Fruit fly (Drosophila melanogaster) whole organism, embryonic: Measurements from ENCODE around the gene Spn28B.
A peak's percentile ranks its signal among the peaks of the same experiment; 100 is the strongest.

Experiments used
- Adf1 ChIP-seq: fragments of 200-800 bp; sonication (Bioruptor generic); IDR thresholded peaks from 2 replicates; pipeline ENCODE4 v1.3.6; 2022; ENCODE audit warnings: missing biosample characterization, missing genetic modification characterization
- CG10979 ChIP-seq: fragments of 200-800 bp; sonication (Bioruptor generic); optimal IDR thresholded peaks from 2 replicates; lab custom pipeline; 2018; ENCODE audit warnings: missing biosample characterization, mild to moderate bottlenecking, missing genetic modification characterization, moderate library complexity
- CG11504 ChIP-seq: fragments of 200-800 bp; sonication (Bioruptor generic); optimal IDR thresholded peaks from 3 replicates; lab custom pipeline; 2019; ENCODE audit warnings: missing biosample characterization, mild to moderate bottlenecking, missing genetic modification characterization, moderate library complexity
- CG12391 ChIP-seq: fragments of 200-800 bp; sonication (Bioruptor generic); optimal IDR thresholded peaks from 3 replicates; lab custom pipeline; 2018; ENCODE audit warnings: missing biosample characterization, mild to moderate bottlenecking, missing genetic modification characterization, moderate library complexity
- CG13424 ChIP-seq: fragments of 200-800 bp; sonication (Bioruptor generic); optimal IDR thresholded peaks from 2 replicates; lab custom pipeline; 2019; ENCODE audit warnings: missing biosample characterization, mild to moderate bottlenecking, missing genetic modification characterization, moderate library complexity
- CG13624 ChIP-seq: fragments of 200-800 bp; sonication (Bioruptor generic); optimal IDR thresholded peaks from 2 replicates; lab custom pipeline; 2016; ENCODE audit warnings: missing biosample characterization, missing genetic modification characterization
- CG13775 ChIP-seq: fragments of 200-800 bp; sonication (Bioruptor generic); optimal IDR thresholded peaks from 3 replicates; lab custom pipeline; 2017; ENCODE audit warnings: missing biosample characterization, mild to moderate bottlenecking, missing genetic modification characterization
- CG14710 ChIP-seq: fragments of 200-800 bp; sonication (Bioruptor generic); optimal IDR thresholded peaks from 3 replicates; lab custom pipeline; 2019; ENCODE audit warnings: missing biosample characterization, mild to moderate bottlenecking, missing genetic modification characterization, moderate library complexity
- CG14860 ChIP-seq: fragments of 200-800 bp; sonication (Bioruptor generic); IDR thresholded peaks from 3 replicates; pipeline ENCODE4 v1.3.6; 2022; ENCODE audit warnings: missing biosample characterization, missing genetic modification characterization; ENCODE audit not compliant: partially characterized antibody
- CG15696 ChIP-seq: fragments of 200-800 bp; sonication (Bioruptor generic); optimal IDR thresholded peaks from 2 replicates; lab custom pipeline; 2019; ENCODE audit warnings: missing biosample characterization, mild to moderate bottlenecking, missing genetic modification characterization, moderate library complexity
- CG16813 ChIP-seq: fragments of 200-800 bp; sonication (Bioruptor generic); IDR thresholded peaks from 3 replicates; pipeline ENCODE4 v1.3.6; 2022; ENCODE audit warnings: missing biosample characterization, missing genetic modification characterization; ENCODE audit not compliant: partially characterized antibody
- CG17359 ChIP-seq: fragments of 200-800 bp; sonication (Bioruptor generic); optimal IDR thresholded peaks from 3 replicates; lab custom pipeline; 2018; ENCODE audit warnings: missing biosample characterization, mild to moderate bottlenecking, missing genetic modification characterization, moderate library complexity
- CG17361 ChIP-seq: fragments of 200-800 bp; sonication (Bioruptor generic); IDR thresholded peaks from 3 replicates; pipeline ENCODE4 v1.3.6; 2022; ENCODE audit warnings: missing biosample characterization, missing genetic modification characterization
- CG17829 ChIP-seq: fragments of 200-800 bp; optimal IDR thresholded peaks from 2 replicates; lab custom pipeline; 2019; ENCODE audit warnings: missing biosample characterization, mild to moderate bottlenecking, missing genetic modification characterization, moderate library complexity
- CG2712 ChIP-seq: fragments of 200-800 bp; optimal IDR thresholded peaks from 3 replicates; lab custom pipeline; 2019; ENCODE audit warnings: missing biosample characterization, mild to moderate bottlenecking, missing genetic modification characterization, moderate library complexity
- CG31441 ChIP-seq: fragments of 200-800 bp; sonication (Bioruptor generic); IDR thresholded peaks from 2 replicates; pipeline ENCODE4 v1.3.6; 2022; ENCODE audit warnings: missing biosample characterization, missing genetic modification characterization
- CG3163 ChIP-seq: fragments of 200-800 bp; sonication (Bioruptor generic); optimal IDR thresholded peaks from 3 replicates; lab custom pipeline; 2016; ENCODE audit warnings: missing biosample characterization, missing genetic modification characterization
- CG32772 ChIP-seq: fragments of 200-800 bp; sonication (Bioruptor generic); IDR thresholded peaks from 2 replicates; pipeline ENCODE4 v1.3.6; 2022; ENCODE audit warnings: missing biosample characterization, missing genetic modification characterization
- CG4404 ChIP-seq: fragments of 200-800 bp; sonication (Bioruptor generic); IDR thresholded peaks from 2 replicates; pipeline ENCODE4 v1.3.6; 2022; ENCODE audit warnings: missing biosample characterization, missing genetic modification characterization
- CG4730 ChIP-seq: fragments of 200-800 bp; sonication (Bioruptor generic); IDR thresholded peaks from 2 replicates; pipeline ENCODE4 v1.3.6; 2022; ENCODE audit warnings: missing biosample characterization, missing genetic modification characterization
- CG7987 ChIP-seq: fragments of 200-800 bp; sonication (Bioruptor generic); optimal IDR thresholded peaks from 2 replicates; lab custom pipeline; 2018; ENCODE audit warnings: missing biosample characterization, mild to moderate bottlenecking, missing genetic modification characterization, moderate library complexity
- CG8359 ChIP-seq: fragments of 200-800 bp; sonication (Bioruptor generic); optimal IDR thresholded peaks from 2 replicates; lab custom pipeline; 2017; ENCODE audit warnings: missing biosample characterization, mild to moderate bottlenecking, missing genetic modification characterization, borderline replicate concordance
- CG8388 ChIP-seq: fragments of 200-800 bp; sonication (Bioruptor generic); optimal IDR thresholded peaks from 2 replicates; lab custom pipeline; 2019; ENCODE audit warnings: missing biosample characterization, mild to moderate bottlenecking, missing genetic modification characterization, moderate library complexity
- Dbx ChIP-seq: fragments of 200-800 bp; sonication (Bioruptor generic); IDR thresholded peaks from 3 replicates; pipeline ENCODE4 v1.3.6; 2022; ENCODE audit warnings: missing biosample characterization, missing genetic modification characterization
- Doc2 ChIP-seq: fragments of 200-800 bp; sonication (Bioruptor generic); IDR thresholded peaks from 2 replicates; pipeline ENCODE4 v1.3.6; 2022; ENCODE audit warnings: missing biosample characterization, missing genetic modification characterization
- Ets65A ChIP-seq: fragments of 200-800 bp; sonication (Bioruptor generic); peaks from one replicate; lab custom pipeline; 2016; ENCODE audit warnings: missing biosample characterization, missing genetic modification characterization
- Fer1 ChIP-seq: fragments of 200-800 bp; sonication (Bioruptor generic); optimal IDR thresholded peaks from 2 replicates; lab custom pipeline; 2017; ENCODE audit warnings: missing biosample characterization, mild to moderate bottlenecking, missing genetic modification characterization
- HHEX ChIP-seq: fragments of 200-800 bp; sonication (Bioruptor generic); optimal IDR thresholded peaks from 3 replicates; lab custom pipeline; 2017; ENCODE audit warnings: missing biosample characterization, mild to moderate bottlenecking, missing genetic modification characterization, missing genetic modification reagents
- Mrtf ChIP-seq: fragments of 200-800 bp; sonication (Bioruptor generic); IDR thresholded peaks from 3 replicates; pipeline ENCODE4 v1.3.6; 2022; ENCODE audit warnings: missing biosample characterization, missing genetic modification characterization
- PHDP ChIP-seq: fragments of 200-800 bp; sonication (Bioruptor generic); optimal IDR thresholded peaks from 3 replicates; lab custom pipeline; 2018; ENCODE audit warnings: missing biosample characterization, mild to moderate bottlenecking, missing genetic modification characterization, moderate library complexity
- Rfx ChIP-seq: fragments of 200-800 bp; sonication (Bioruptor generic); IDR thresholded peaks from 2 replicates; pipeline ENCODE4 v1.3.6; 2022; ENCODE audit warnings: missing biosample characterization, missing genetic modification characterization
- Spps ChIP-seq: fragments of 200-800 bp; sonication (Bioruptor generic); optimal IDR thresholded peaks from 2 replicates; lab custom pipeline; 2018; ENCODE audit warnings: missing biosample characterization, mild to moderate bottlenecking, missing genetic modification characterization
- Xbp1 ChIP-seq: fragments of 200-800 bp; sonication (Bioruptor generic); optimal IDR thresholded peaks from 3 replicates; lab custom pipeline; 2016; ENCODE audit warnings: missing biosample characterization, mild to moderate bottlenecking, missing genetic modification characterization
- btn ChIP-seq: fragments of 200-800 bp; sonication (Bioruptor generic); optimal IDR thresholded peaks from 2 replicates; lab custom pipeline; 2016; ENCODE audit warnings: missing biosample characterization, missing genetic modification characterization
- chif ChIP-seq, 2 experiments: fragments of 200-800 bp; sonication (Bioruptor generic); optimal IDR thresholded peaks; 3 replicates each; lab custom pipeline; 2016; ENCODE audit warnings: missing biosample characterization in 2 of 2, missing genetic modification characterization in 2 of 2
- dmrt99B ChIP-seq: fragments of 200-800 bp; sonication (Bioruptor generic); optimal IDR thresholded peaks from 2 replicates; lab custom pipeline; 2018; ENCODE audit warnings: missing biosample characterization, mild to moderate bottlenecking, missing genetic modification characterization, moderate library complexity
- gcm2 ChIP-seq: fragments of 200-800 bp; sonication (Bioruptor generic); optimal IDR thresholded peaks from 2 replicates; lab custom pipeline; 2016; ENCODE audit warnings: missing biosample characterization, missing genetic modification characterization
- gfzf ChIP-seq: fragments of 200-800 bp; sonication (Bioruptor generic); optimal IDR thresholded peaks from 2 replicates; lab custom pipeline; 2016; ENCODE audit warnings: missing biosample characterization, mild to moderate bottlenecking, missing genetic modification characterization, moderate library complexity
- hkb ChIP-seq, 2 experiments: fragments of 200-800 bp in 1 of 2; fragments of >200 bp in 1 of 2; sonication (Bioruptor generic) in 1 of 2; IDR thresholded peaks in 1 of 2; optimal IDR thresholded peaks in 1 of 2; 2 replicates each; pipeline versions ENCODE4 v1.3.6 to Lab custom; 2017 to 2022; ENCODE audit warnings: missing biosample characterization in 1 of 2, missing genetic modification characterization in 1 of 2
- kay ChIP-seq: fragments of 200-800 bp; sonication (Bioruptor generic); optimal IDR thresholded peaks from 2 replicates; lab custom pipeline; 2016; ENCODE audit warnings: missing biosample characterization, missing genetic modification characterization
- kni ChIP-seq: fragments of 200-800 bp; sonication (Bioruptor generic); optimal IDR thresholded peaks from 3 replicates; lab custom pipeline; 2017; ENCODE audit warnings: mild to moderate bottlenecking, missing biosample characterization, missing genetic modification reagents, missing genetic modification characterization
- mam ChIP-seq: fragments of 200-800 bp; sonication (Bioruptor generic); optimal IDR thresholded peaks from 3 replicates; lab custom pipeline; 2016; ENCODE audit warnings: missing biosample characterization, missing genetic modification characterization
- prd ChIP-seq, 3 experiments: fragments of >200 bp in 2 of 3; fragments of 200-800 bp in 1 of 3; sonication (Bioruptor generic) in 1 of 3; optimal IDR thresholded peaks in 2 of 3; IDR thresholded peaks in 1 of 3; 2 replicates in 2 of 3; 3 replicates in 1 of 3; pipeline versions ENCODE4 v1.3.6 to Lab custom; 2017 to 2022; ENCODE audit warnings: missing biosample characterization in 1 of 3, missing genetic modification characterization in 1 of 3
- seq ChIP-seq: fragments of 200-800 bp; sonication (Bioruptor generic); IDR thresholded peaks from 2 replicates; pipeline ENCODE4 v1.3.6; 2022; ENCODE audit warnings: missing biosample characterization, missing genetic modification characterization
- stc ChIP-seq: fragments of 200-800 bp; sonication (Bioruptor generic); IDR thresholded peaks from 2 replicates; pipeline ENCODE4 v1.3.6; 2022; ENCODE audit warnings: missing biosample characterization, missing genetic modification characterization
- zen ChIP-seq: fragments of 200-800 bp; sonication (Bioruptor generic); optimal IDR thresholded peaks from 3 replicates; lab custom pipeline; 2018; ENCODE audit warnings: missing biosample characterization, mild to moderate bottlenecking, missing genetic modification characterization, moderate library complexity
- zfh1 ChIP-seq: fragments of 200-800 bp; sonication (Bioruptor generic); IDR thresholded peaks from 3 replicates; pipeline ENCODE4 v1.3.6; 2022; ENCODE audit warnings: missing biosample characterization, missing genetic modification characterization

Spn28B gene

DNA sequence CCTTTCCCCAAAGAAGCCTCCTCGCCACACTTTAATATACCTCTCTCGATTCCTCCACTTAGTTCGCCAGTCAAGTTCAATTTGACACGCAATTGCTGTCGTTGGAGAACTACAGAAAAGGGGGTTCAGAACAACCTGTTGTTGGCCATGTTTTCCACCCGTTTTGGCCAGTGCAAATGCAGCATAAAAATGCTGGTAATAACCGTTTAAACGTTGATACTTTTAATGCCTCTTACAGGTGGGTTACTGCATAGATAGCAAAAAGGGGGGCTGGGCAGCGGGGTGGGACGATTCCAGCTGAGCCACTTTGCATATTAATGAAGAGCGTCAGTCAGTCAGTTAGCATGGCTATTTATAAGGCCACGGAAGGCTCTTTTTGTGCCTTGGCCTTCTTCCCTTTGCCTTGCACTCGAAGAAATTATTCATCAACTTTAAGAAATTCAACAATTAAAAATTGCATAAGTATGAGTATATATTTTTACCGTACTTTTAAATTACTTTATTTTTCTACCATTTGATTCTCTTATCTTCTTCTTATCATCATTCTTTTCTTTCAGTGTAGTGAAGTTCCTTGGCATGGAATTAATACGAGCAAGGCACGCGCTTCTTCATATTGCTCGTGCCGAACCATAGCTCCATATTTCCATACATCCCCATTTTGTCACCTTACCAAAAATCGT lies 40.5 kb upstream of the Spn28B start (continued):
- TF ChIP-seq Xbp1, result peak; percentile 43
- TF ChIP-seq CG12391, result peak; percentile 55
- TF ChIP-seq kni, result peak; percentile 18
- TF ChIP-seq CG16813 (GFP tag; lab: Robert Waterston, UW), result no peak
- peak; percentile 21 for TF ChIP-seq Ets65A (GFP tag; lab: Kevin White, UChicago)
- TF ChIP-seq chif (GFP tag; optimal IDR thresholded peaks at IDR 0.05; lab: Kevin White, UChicago), result peak in 1 of 2 experiments; percentile 55
- TF ChIP-seq CG13624, result peak; percentile 43
- no peak for TF ChIP-seq CG14860 (GFP tag; lab: Robert Waterston, UW)
- peak; percentile 33 for TF ChIP-seq mam
- TF ChIP-seq CG13424 (tag; lab: Kevin White, UChicago), result peak; percentile 48
- TF ChIP-seq dmrt99B, result peak; percentile 49
- 0 out of 2 replicates have a peak, but pooled peaks have one; percentile 24 for TF ChIP-seq CG4730 (GFP tag; lab: Robert Waterston, UW)
- peak; percentile 60; the same call in 2 of the 3 replicates for TF ChIP-seq zfh1 (GFP tag; lab: Robert Waterston, UW)
- TF ChIP-seq CG15696, result peak; percentile 22
- TF ChIP-seq gcm2 (GFP tag; lab: Kevin White, UChicago), result no peak
- peak; percentile 47; the same call in 1 of the 3 replicates for TF ChIP-seq CG17361 (GFP tag; lab: Robert Waterston, UW)
- no peak for TF ChIP-seq Adf1 (GFP tag; lab: Robert Waterston, UW)
- peak; percentile 63 for TF ChIP-seq CG11504 (tag; lab: Kevin White, UChicago)
- no peak for TF ChIP-seq prd (optimal IDR thresholded peaks at IDR 0.05; lab: Kevin White, UChicago)
- TF ChIP-seq prd (GFP tag; IDR thresholded peaks at IDR 0.05; lab: Robert Waterston, UW), result peak; percentile 66
- TF ChIP-seq stc, result 0 out of 2 replicates have a peak, but pooled peaks have one; percentile 26
- TF ChIP-seq Doc2 (GFP tag; lab: Robert Waterston, UW), result no peak
- TF ChIP-seq CG3163, result no peak
- TF ChIP-seq CG14710 (tag; lab: Kevin White, UChicago), result peak; percentile 40
- peak; percentile 1 for TF ChIP-seq CG8388 (GFP tag; lab: Kevin White, UChicago)
- peak; percentile 38 for TF ChIP-seq CG17359 (tag; lab: Kevin White, UChicago)
- peak; percentile 69 for TF ChIP-seq CG2712 (tag; lab: Kevin White, UChicago)
- TF ChIP-seq PHDP (tag; lab: Kevin White, UChicago), result peak; percentile 5
- TF ChIP-seq btn, result no peak
- peak; percentile 53 for TF ChIP-seq CG10979 (tag; lab: Kevin White, UChicago)
- TF ChIP-seq Mrtf (GFP tag; lab: Robert Waterston, UW), result no peak
- no peak for TF ChIP-seq CG8359 (GFP tag; lab: Kevin White, UChicago)
- TF ChIP-seq zen, result peak; percentile 26
- peak; percentile 58; the same call in 1 of the 2 replicates for TF ChIP-seq CG31441 (GFP tag; lab: Robert Waterston, UW)
- TF ChIP-seq CG4404 (GFP tag; lab: Robert Waterston, UW), result peak; percentile 26; the same call in 1 of the 2 replicates
- no peak for TF ChIP-seq CG7987
- TF ChIP-seq HHEX, result peak; percentile 4
- TF ChIP-seq seq (GFP tag; lab: Robert Waterston, UW), result 0 out of 2 replicates have a peak, but pooled peaks have one; percentile 33
- peak; percentile 22 for TF ChIP-seq CG13775
- peak; percentile 22; the same call in 1 of the 2 replicates for TF ChIP-seq CG32772
- peak; percentile 39 for TF ChIP-seq Fer1 (GFP tag; lab: Kevin White, UChicago)
- 0 out of 3 replicates have a peak, but pooled peaks have one; percentile 34 for TF ChIP-seq Dbx
- TF ChIP-seq hkb (optimal IDR thresholded peaks at IDR 0.05; lab: Kevin White, UChicago), result no peak
- TF ChIP-seq hkb (GFP tag; IDR thresholded peaks at IDR 0.05; lab: Robert Waterston, UW), result peak; percentile 60
- no peak for TF ChIP-seq gfzf (GFP tag; lab: Kevin White, UChicago)
- no peak for TF ChIP-seq kay (GFP tag; lab: Kevin White, UChicago)
- peak; percentile 9; the same call in 1 of the 2 replicates for TF ChIP-seq Rfx (GFP tag; lab: Robert Waterston, UW)
- peak; percentile 53 for TF ChIP-seq CG17829
- peak; percentile 25 for TF ChIP-seq Spps (tag; lab: Kevin White, UChicago)
